Fruit fly (Drosophila melanogaster) whole organism, embryonic: ENCODE measurements around the gene CG7304.

Experiments used
- BtbVII ChIP-seq: fragments of 200-800 bp; sonication (Bioruptor generic); optimal IDR thresholded peaks from 3 replicates; lab custom pipeline; 2017; ENCODE audit warnings: missing biosample characterization, mild to moderate bottlenecking, missing genetic modification characterization
- CG12104 ChIP-seq: fragments of 200-800 bp; sonication (Bioruptor generic); optimal IDR thresholded peaks from 3 replicates; lab custom pipeline; 2016; ENCODE audit warnings: missing biosample characterization, missing genetic modification characterization
- CG43689 ChIP-seq: fragments of 200-800 bp; sonication (Bioruptor generic); IDR thresholded peaks from 2 replicates; pipeline ENCODE4 v1.3.6; 2022; ENCODE audit warnings: missing biosample characterization, missing genetic modification characterization
- Dll ChIP-seq: fragments of 200-800 bp; sonication (Bioruptor generic); IDR thresholded peaks from 4 replicates; pipeline ENCODE4 v1.3.6; 2022; ENCODE audit warnings: missing biosample characterization, missing genetic modification characterization; ENCODE audit not compliant: partially characterized antibody
- Myb ChIP-seq: fragments of 200-800 bp; sonication (Bioruptor generic); optimal IDR thresholded peaks from 2 replicates; lab custom pipeline; 2016; ENCODE audit warnings: missing biosample characterization, missing genetic modification characterization
- dpn ChIP-seq, 2 experiments: fragments of 200-800 bp; sonication (Bioruptor generic); optimal IDR thresholded peaks; 3 replicates each; lab custom pipeline; 2016; ENCODE audit warnings: missing biosample characterization in 2 of 2, missing genetic modification characterization in 2 of 2
- zfh1 ChIP-seq: fragments of 200-800 bp; sonication (Bioruptor generic); IDR thresholded peaks from 3 replicates; pipeline ENCODE4 v1.3.6; 2022; ENCODE audit warnings: missing biosample characterization, missing genetic modification characterization

dm6 chr3L:15692794-15693532 is 13.4 kb downstream of the CG7304 start:
- TF ChIP-seq zfh1 (GFP tag; lab: Robert Waterston, UW): no peak
- TF ChIP-seq BtbVII (GFP tag; lab: Kevin White, UChicago): no peak
- no peak for TF ChIP-seq Myb (GFP tag; lab: Kevin White, UChicago)
- TF ChIP-seq CG12104 (GFP tag; lab: Kevin White, UChicago): peak; percentile 35
- no peak for TF ChIP-seq Dll (GFP tag; lab: Robert Waterston, UW)
- TF ChIP-seq CG43689 (GFP tag; lab: Robert Waterston, UW): no peak
- peak in 1 of 2 experiments; percentile 4 for TF ChIP-seq dpn (GFP tag; optimal IDR thresholded peaks at IDR 0.05; lab: Kevin White, UChicago)
